Worm (Caenorhabditis elegans): ENCODE data around the gene cpg-8.

cpg-8 gene

DNA sequence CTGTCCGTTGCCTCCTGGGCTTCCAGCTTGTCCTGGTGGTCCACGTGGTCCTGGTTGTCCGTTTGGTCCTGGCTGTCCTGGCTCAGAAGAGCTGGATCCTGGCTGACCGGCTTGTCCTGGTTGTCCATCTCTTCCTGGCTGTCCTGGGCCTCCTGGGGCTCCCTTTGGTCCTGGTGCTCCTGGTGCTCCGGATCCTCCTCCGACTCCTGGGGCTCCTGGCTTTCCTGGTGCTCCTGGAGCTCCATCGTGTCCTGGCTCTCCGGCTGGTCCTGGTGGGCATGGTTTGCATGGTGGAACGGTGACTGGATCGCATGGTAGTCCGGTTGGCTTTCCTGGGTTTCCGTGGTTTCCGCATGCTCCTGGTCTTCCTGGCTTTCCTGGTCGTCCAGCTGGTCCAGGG lies 39.1 kb downstream of the cpg-8 start:
- TF ChIP-seq nhr-12 (tag; optimal IDR thresholded peaks at IDR 0.05) (no peak), lin-11 (tag; optimal IDR thresholded peaks at IDR 0.05) (no peak), Y55F3AM.14 (GFP tag; optimal IDR thresholded peaks at IDR 0.05) (peak; percentile 50), sma-9 (GFP tag; optimal IDR thresholded peaks at IDR 0.05) (no peak), sma-9 (tag; optimal IDR thresholded peaks at IDR 0.05) (no peak)

DNA sequence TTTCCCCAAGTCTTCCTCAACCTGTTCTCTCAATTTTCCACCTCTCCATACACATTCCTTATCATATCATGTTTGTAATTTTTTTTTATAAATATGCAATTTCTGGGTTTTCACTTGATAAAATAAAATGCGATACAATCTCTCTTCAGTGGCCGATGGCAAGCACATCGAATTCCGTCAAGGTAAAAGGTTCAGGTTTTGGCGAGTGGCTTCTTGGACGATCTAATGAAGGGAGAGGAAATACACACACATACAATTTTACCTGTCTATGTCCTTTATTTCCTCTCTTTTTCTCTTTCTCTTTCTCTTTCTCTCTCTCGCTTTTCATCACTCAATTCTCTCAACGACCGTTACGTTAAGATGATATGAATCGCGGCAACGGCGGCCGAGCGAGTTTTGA lies 40.8 kb downstream of the cpg-8 start:
- TF ChIP-seq ceh-82 (tag; optimal IDR thresholded peaks at IDR 0.05) (no peak), unc-39 (tag; optimal IDR thresholded peaks at IDR 0.05) (no peak), peb-1 (tag; optimal IDR thresholded peaks at IDR 0.05) (peak; percentile 7), alr-1 (tag; optimal IDR thresholded peaks at IDR 0.05) (no peak), crh-2 (tag; optimal IDR thresholded peaks at IDR 0.05) (no peak), nhr-237 (tag; optimal IDR thresholded peaks at IDR 0.05) (no peak), ztf-4 (tag; optimal IDR thresholded peaks at IDR 0.05) (no peak), fos-1 (tag; optimal IDR thresholded peaks at IDR 0.05) (peak; percentile 23), nhr-25 (tag; optimal IDR thresholded peaks at IDR 0.05) (peak; percentile 44), unc-62 (GFP tag; optimal IDR thresholded peaks at IDR 0.05) (no peak), nhr-129 (tag; optimal IDR thresholded peaks at IDR 0.05) (no peak), C34F6.9 (tag; optimal IDR thresholded peaks at IDR 0.05) (no peak), blmp-1 (tag; optimal IDR thresholded peaks at IDR 0.05; ENCODE audit: insufficient read depth) (peak; percentile 77), mdl-1 (tag; optimal IDR thresholded peaks at IDR 0.05) (no peak), gmeb-1 (tag; optimal IDR thresholded peaks at IDR 0.05) (peak; percentile 18), ama-1 (optimal IDR thresholded peaks at IDR 0.05) (no peak), nhr-12 (tag; optimal IDR thresholded peaks at IDR 0.05) (no peak), ztf-1 (GFP tag; conservative IDR thresholded peaks at IDR 0.05) (no peak), egl-27 (tag; optimal IDR thresholded peaks at IDR 0.05) (no peak), nhr-21 (tag; optimal IDR thresholded peaks at IDR 0.05) (peak; percentile 23)

DNA sequence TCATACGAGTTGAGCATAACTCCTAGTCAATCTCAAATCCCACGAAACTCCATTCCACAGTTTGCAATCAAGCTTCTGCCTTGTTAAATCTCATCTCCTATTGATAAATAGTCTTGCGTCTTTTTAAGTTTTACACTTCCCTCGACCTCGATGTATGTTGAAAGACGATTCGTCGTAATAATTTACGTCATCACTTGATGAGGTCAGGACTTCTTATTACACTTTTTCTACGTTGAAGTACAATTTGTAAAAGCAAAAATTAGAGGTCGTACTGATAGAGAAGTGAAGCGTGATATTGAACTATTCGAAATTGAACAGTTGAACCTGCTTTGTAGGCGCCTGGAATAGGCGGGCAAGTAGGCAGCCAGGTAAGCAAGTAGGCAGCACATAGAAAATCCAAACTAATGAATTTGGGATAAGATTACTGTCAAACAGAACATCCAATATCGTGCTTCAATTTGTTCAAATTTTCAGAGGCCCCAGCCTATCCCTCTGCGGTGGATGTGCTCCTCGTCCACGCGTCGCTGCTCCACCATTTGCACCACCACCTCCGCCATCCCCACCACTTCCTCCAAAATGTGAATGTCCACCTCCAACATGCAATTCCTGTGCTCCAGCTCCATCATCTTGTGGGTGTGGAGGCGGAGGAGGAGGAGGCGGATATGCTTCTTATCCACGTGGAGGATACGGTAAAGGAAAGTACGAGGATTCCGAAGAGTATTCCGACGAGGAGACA lies 42.4 kb downstream of the cpg-8 start:
- TF ChIP-seq mab-5 (tag; optimal IDR thresholded peaks at IDR 0.05) (no peak), mdl-1 (tag; optimal IDR thresholded peaks at IDR 0.05) (no peak), Y55F3AM.14 (GFP tag; optimal IDR thresholded peaks at IDR 0.05) (no peak), ceh-82 (tag; optimal IDR thresholded peaks at IDR 0.05) (no peak), nhr-237 (tag; optimal IDR thresholded peaks at IDR 0.05) (no peak), R02D3.7 (tag; optimal IDR thresholded peaks at IDR 0.05) (no peak), dmd-4 (tag; optimal IDR thresholded peaks at IDR 0.05) (no peak), nhr-6 (tag; optimal IDR thresholded peaks at IDR 0.05) (no peak), unc-39 (tag; optimal IDR thresholded peaks at IDR 0.05) (no peak), nhr-129 (tag; optimal IDR thresholded peaks at IDR 0.05) (no peak), nhr-10 (tag; optimal IDR thresholded peaks at IDR 0.05) (no peak), C34F6.9 (tag; optimal IDR thresholded peaks at IDR 0.05) (no peak)

DNA sequence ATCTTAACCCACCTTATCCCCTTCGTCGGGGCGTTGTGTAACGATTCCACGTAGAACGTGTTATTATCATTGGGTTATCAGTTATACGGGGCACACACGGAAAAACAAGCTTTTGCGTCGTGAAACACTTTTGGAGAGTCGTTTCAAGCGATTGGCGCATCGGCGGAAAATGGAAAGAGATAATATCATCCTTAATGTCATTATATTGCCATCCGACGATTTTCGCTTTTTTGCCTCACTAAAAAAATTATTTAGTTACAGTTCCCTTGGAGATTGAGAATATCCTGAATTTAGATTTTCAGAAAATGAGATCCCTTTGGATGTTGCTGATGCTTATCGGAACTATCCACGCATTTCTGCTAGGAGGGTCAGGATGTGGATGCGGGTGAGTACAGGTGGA lies 43.7 kb downstream of the cpg-8 start, which contains the start of gene F41F3.8:
Gene F41F3.8 (plus strand): TSS at position 301 of the 400 bp plus-strand sequence.
- TF ChIP-seq lin-39 (tag; optimal IDR thresholded peaks at IDR 0.05) (no peak), snpc-4 (tag; optimal IDR thresholded peaks at IDR 0.05) (no peak), nhr-237 (tag; optimal IDR thresholded peaks at IDR 0.05) (no peak), ztf-4 (tag; optimal IDR thresholded peaks at IDR 0.05) (no peak), C34F6.9 (tag; optimal IDR thresholded peaks at IDR 0.05) (no peak), sma-9 (GFP tag; optimal IDR thresholded peaks at IDR 0.05) (no peak), sma-9 (tag; optimal IDR thresholded peaks at IDR 0.05) (no peak), nhr-25 (tag; optimal IDR thresholded peaks at IDR 0.05) (no peak), sem-4 (tag; optimal IDR thresholded peaks at IDR 0.05) (no peak)

DNA sequence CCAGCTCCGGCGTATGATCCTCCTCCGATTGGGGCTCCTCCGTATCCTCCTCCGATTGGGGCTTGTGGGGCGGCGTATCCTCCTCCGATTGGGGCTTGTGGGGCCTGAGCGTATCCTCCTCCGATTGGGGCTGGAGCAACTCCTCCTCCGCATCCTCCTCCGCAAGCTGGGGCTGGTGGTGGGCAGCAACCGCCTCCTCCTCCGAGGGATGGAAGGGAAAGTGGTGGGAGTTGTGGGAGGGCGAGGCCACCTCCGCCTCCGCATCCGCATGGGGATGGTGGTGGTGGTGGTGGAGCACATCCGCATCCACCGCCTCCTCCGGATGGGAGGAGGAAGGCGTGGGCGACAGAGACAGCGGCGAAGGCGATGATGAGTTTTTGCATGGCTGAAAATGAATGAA lies 44.4 kb downstream of the cpg-8 start, which contains the start of gene F41F3.3:
Gene F41F3.3 (minus strand): TSS at position 383 of the 400 bp plus-strand sequence.
- TF ChIP-seq peb-1 (tag; optimal IDR thresholded peaks at IDR 0.05) (no peak), F13H6.1 (tag; optimal IDR thresholded peaks at IDR 0.05) (peak; percentile 29), ama-1 (optimal IDR thresholded peaks at IDR 0.05) (peak; percentile 74), Y55F3AM.14 (GFP tag; optimal IDR thresholded peaks at IDR 0.05) (peak; percentile 80), crh-2 (tag; optimal IDR thresholded peaks at IDR 0.05) (no peak), sma-3 (GFP tag; optimal IDR thresholded peaks at IDR 0.05) (no peak), mdl-1 (tag; optimal IDR thresholded peaks at IDR 0.05) (no peak)
